Worm (Caenorhabditis elegans): Measurements from ENCODE around the gene F55C12.6.

F55C12.6 gene

DNA sequence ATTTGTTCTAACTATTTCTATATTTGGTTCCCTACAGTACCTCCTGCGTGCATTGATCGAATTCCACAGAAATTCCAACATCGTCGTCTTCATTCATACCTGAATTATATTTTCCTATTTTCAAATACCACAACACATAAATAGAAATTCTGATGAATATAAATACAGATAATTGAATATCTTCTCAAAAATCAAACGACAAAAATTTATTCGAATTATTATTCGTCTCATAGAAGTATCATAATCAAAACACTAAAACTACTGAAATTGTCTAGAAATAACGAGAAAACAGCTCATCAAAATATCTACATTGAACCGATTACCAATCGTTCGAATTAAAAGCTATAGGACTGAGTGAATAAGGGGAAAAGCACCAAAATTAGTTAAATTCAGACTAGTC, 42.8 kb downstream of the F55C12.6 start, which contains the start of gene gtap-1:
gtap-1 (minus strand) TSS at position 101 of the 400 bp plus-strand sequence.
- TF ChIP-seq ama-1 (optimal IDR thresholded peaks at IDR 0.05) = no peak
- TF ChIP-seq elt-1 (tag; optimal IDR thresholded peaks at IDR 0.05) = no peak
- TF ChIP-seq ztf-11 (tag; optimal IDR thresholded peaks at IDR 0.05) = no peak
- TF ChIP-seq nhr-77 (tag; optimal IDR thresholded peaks at IDR 0.05) = no peak
- no peak for TF ChIP-seq nhr-12 (tag; optimal IDR thresholded peaks at IDR 0.05)
- TF ChIP-seq nhr-6 (tag; optimal IDR thresholded peaks at IDR 0.05) = no peak
- no peak for TF ChIP-seq sma-3 (GFP tag; optimal IDR thresholded peaks at IDR 0.05)
- no peak for TF ChIP-seq mbf-1 (tag; optimal IDR thresholded peaks at IDR 0.05)
- no peak for TF ChIP-seq nhr-237 (tag; optimal IDR thresholded peaks at IDR 0.05)
- no peak for TF ChIP-seq mdl-1 (tag; optimal IDR thresholded peaks at IDR 0.05)
- no peak for TF ChIP-seq nhr-25 (tag; optimal IDR thresholded peaks at IDR 0.05)
- TF ChIP-seq egl-27 (tag; optimal IDR thresholded peaks at IDR 0.05) = no peak
- no peak for TF ChIP-seq blmp-1 (tag; optimal IDR thresholded peaks at IDR 0.05; ENCODE audit: insufficient read depth)
- no peak for TF ChIP-seq snpc-4 (tag; optimal IDR thresholded peaks at IDR 0.05)

DNA sequence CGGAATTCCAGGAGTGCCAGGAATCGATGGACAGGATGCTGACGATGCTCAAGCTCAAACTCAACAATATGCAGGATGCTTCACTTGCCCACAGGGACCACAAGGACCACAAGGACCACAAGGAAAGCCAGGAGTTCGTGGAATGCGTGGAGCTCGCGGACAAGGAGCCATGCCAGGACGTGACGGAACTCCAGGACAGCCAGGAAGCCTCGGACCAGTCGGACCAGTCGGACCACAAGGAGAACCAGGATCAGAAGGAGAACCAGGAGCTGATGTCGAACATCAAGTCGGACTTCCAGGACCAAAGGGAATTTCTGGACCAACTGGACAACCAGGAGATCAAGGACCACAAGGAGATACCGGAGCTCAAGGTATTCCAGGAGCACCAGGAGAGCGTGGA, 44.6 kb downstream of the F55C12.6 start:
- TF ChIP-seq nhr-129 (tag; optimal IDR thresholded peaks at IDR 0.05) = no peak
- TF ChIP-seq unc-62 (GFP tag; optimal IDR thresholded peaks at IDR 0.05) = no peak
- TF ChIP-seq nhr-23 (tag; optimal IDR thresholded peaks at IDR 0.05) = no peak
- no peak for TF ChIP-seq aly-2 (tag; optimal IDR thresholded peaks at IDR 0.05)
- no peak for TF ChIP-seq ama-1 (optimal IDR thresholded peaks at IDR 0.05)
- TF ChIP-seq lin-13 (GFP tag; optimal IDR thresholded peaks at IDR 0.05) = no peak
- TF ChIP-seq ztf-4 (tag; optimal IDR thresholded peaks at IDR 0.05) = no peak
- no peak for TF ChIP-seq nhr-11 (tag; optimal IDR thresholded peaks at IDR 0.05)
- TF ChIP-seq sem-4 (tag; optimal IDR thresholded peaks at IDR 0.05) = no peak

DNA sequence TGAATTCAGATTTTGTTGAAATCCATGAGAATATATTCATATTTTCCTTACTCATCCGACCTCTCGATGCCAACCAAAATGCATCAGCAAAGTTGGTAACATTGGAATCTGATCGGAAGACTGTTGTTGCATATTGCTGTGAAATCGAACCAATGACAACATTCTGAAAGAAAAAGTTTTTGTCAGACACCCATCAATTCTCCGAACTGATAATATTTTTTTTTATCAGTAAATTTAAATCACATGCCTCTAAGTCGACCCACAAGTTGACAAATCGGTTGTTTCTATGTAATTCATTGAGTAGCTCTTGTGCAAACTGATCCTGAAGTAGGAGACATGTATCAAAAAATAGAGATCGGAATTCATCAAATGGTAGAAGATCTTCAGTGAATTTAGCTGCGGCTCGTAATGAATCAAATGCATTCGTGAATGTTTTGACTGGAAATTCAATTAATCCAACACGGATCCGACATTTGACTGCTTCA, 46.0 kb downstream of the F55C12.6 start, which contains the start of gene col-74:
col-74 (plus strand) TSS at position 435 of the 485 bp plus-strand sequence.
- no peak for TF ChIP-seq sma-3 (GFP tag; optimal IDR thresholded peaks at IDR 0.05)
- TF ChIP-seq fos-1 (tag; optimal IDR thresholded peaks at IDR 0.05) = peak; percentile 47
- no peak for TF ChIP-seq peb-1 (tag; optimal IDR thresholded peaks at IDR 0.05)
- TF ChIP-seq nhr-25 (tag; optimal IDR thresholded peaks at IDR 0.05) = no peak
- no peak for TF ChIP-seq sem-4 (tag; optimal IDR thresholded peaks at IDR 0.05)
- no peak for TF ChIP-seq ztf-4 (tag; optimal IDR thresholded peaks at IDR 0.05)
- no peak for TF ChIP-seq lsy-2 (tag; optimal IDR thresholded peaks at IDR 0.05)
- TF ChIP-seq crh-2 (tag; optimal IDR thresholded peaks at IDR 0.05) = no peak

- TF ChIP-seq sem-4 (tag; optimal IDR thresholded peaks at IDR 0.05) (no peak), mbf-1 (tag; optimal IDR thresholded peaks at IDR 0.05) (no peak), nhr-6 (tag; optimal IDR thresholded peaks at IDR 0.05) (no peak), mab-5 (tag; optimal IDR thresholded peaks at IDR 0.05) (no peak), unc-55 (GFP tag; optimal IDR thresholded peaks at IDR 0.05) (no peak), gmeb-1 (tag; optimal IDR thresholded peaks at IDR 0.05) (no peak), sma-3 (GFP tag; optimal IDR thresholded peaks at IDR 0.05) (no peak), ztf-11 (tag; optimal IDR thresholded peaks at IDR 0.05) (no peak), ztf-1 (GFP tag; conservative IDR thresholded peaks at IDR 0.05) (no peak), ZK546.5 (tag; optimal IDR thresholded peaks at IDR 0.05) (no peak), lsy-2 (tag; optimal IDR thresholded peaks at IDR 0.05) (no peak), lin-11 (tag; optimal IDR thresholded peaks at IDR 0.05) (no peak), C34F6.9 (tag; optimal IDR thresholded peaks at IDR 0.05) (no peak), aly-2 (tag; optimal IDR thresholded peaks at IDR 0.05) (no peak)
Measured at ce11 chrII:5828486-5828885, 47.5 kb downstream of the F55C12.6 start, which contains the start of gene ZK1248.11. Gene ZK1248.11, minus strand, starts transcription at chrII:5828586.

ce11 chrII:5827364-5827763, 48.6 kb downstream of the F55C12.6 start, which contains the start of gene tbc-2:
Gene tbc-2, minus strand, starts transcription at chrII:5827443.
- TF ChIP-seq ztf-1 (GFP tag; conservative IDR thresholded peaks at IDR 0.05) (no peak), blmp-1 (tag; optimal IDR thresholded peaks at IDR 0.05; ENCODE audit: insufficient read depth) (peak; percentile 26), sma-3 (GFP tag; optimal IDR thresholded peaks at IDR 0.05) (peak; percentile 8)
